Worm (Caenorhabditis elegans): Measurements from ENCODE around the gene fbxa-192.

Gene fbxa-192

DNA sequence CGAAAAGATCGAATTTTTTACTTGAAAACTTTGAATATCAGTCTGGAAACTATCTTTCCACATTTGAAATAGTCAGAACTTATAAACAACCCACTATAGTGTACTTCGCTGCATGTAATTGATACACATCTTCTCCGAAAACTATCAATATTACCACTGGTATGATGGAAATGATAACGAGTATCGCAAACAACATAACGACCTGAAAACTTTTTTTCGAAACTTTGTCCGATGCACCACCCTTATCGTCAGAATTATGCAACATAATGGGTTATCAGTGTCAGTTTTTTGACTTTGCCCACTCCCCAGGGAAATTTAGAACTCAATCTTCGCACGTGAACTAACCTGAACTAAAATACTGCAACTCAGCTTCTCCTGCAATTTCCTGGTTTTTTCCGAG, 11.9 kb upstream of the fbxa-192 start (continued):
- no peak for TF ChIP-seq D1046.2 (GFP tag; IDR thresholded peaks at IDR 0.05)

DNA sequence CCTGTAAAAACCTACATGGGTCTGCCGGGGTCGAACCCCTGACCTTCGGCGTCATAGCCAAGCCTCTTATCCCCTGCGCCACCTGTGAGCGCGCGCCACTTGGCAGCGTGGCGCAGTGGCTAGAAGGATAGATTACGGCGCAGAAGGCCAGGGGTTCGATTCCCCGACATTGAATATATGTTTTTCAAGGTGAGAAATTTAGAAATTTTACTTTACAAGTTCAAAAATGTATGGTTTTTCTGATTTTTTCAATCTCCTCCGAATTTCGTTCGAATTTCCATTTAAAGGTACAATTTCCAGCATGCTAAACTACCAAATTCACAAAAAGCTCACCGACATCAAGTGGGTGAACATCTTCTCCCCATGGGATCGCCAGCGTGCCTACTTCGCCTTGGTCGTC, 9.7 kb upstream of the fbxa-192 start, which contains the start of gene dgat-2:
TSS of gene dgat-2 (plus strand) at position 301 of the 400 bp plus-strand sequence.
- TF ChIP-seq set-16 (GFP tag; IDR thresholded peaks at IDR 0.05) (peak; percentile 66), daf-19 (GFP tag; conservative IDR thresholded peaks at IDR 0.05) (no peak), aha-1 (tag) (peak; percentile 19)

DNA sequence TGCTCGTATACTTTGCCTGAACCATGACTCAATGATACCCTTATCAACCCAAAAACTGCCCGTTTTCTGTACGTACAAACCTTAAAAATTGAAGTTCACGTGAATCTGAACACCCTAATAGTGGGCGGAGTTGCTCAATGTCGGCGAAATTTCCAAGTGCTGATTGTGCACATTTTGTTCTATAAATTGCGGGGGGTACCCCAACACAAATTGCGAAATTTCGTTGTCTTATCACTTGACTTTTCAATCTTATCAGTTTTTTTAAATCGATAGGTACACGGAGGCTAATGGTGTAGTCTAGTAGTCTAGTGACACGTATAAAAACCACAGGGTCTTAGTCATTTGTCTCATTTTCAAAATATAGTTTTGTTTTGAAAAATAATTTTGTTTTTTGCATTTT, 8.9 kb upstream of the fbxa-192 start, which contains the start of gene fbxa-108:
TSS of gene fbxa-108 (minus strand) at position 158 of the 400 bp plus-strand sequence.
- TF ChIP-seq unc-39 (tag; optimal IDR thresholded peaks at IDR 0.05), result no peak
- no peak for TF ChIP-seq daf-12 (tag; optimal IDR thresholded peaks at IDR 0.05)
- peak; percentile 97 for TF ChIP-seq pqm-1 (tag; optimal IDR thresholded peaks at IDR 0.05)
- TF ChIP-seq dmd-6 (GFP tag; IDR thresholded peaks at IDR 0.05), result peak; percentile 97
- no peak for TF ChIP-seq fkh-10 (GFP tag; optimal IDR thresholded peaks at IDR 0.05)
- no peak for TF ChIP-seq aly-2 (tag; optimal IDR thresholded peaks at IDR 0.05)
- TF ChIP-seq lin-39 (tag; optimal IDR thresholded peaks at IDR 0.05), result no peak
- TF ChIP-seq jun-1 (tag; optimal IDR thresholded peaks at IDR 0.05), result peak; percentile 47
- TF ChIP-seq aha-1 (tag), result peak; percentile 94
- TF ChIP-seq Y105C5A.15 (GFP tag; IDR thresholded peaks at IDR 0.05), result no peak
- TF ChIP-seq lir-3 (tag; optimal IDR thresholded peaks at IDR 0.05), result no peak
- peak; percentile 56 for TF ChIP-seq mep-1 (tag; optimal IDR thresholded peaks at IDR 0.05)
- peak in 1 of 2 experiments; percentile 32 for TF ChIP-seq mdl-1 (tag; optimal IDR thresholded peaks at IDR 0.05)
- peak; percentile 16 for TF ChIP-seq lin-13 (GFP tag; optimal IDR thresholded peaks at IDR 0.05)
- TF ChIP-seq duxl-1 (tag; optimal IDR thresholded peaks at IDR 0.05; ENCODE audit: poor library complexity), result no peak
- TF ChIP-seq tag-97 (GFP tag; IDR thresholded peaks at IDR 0.05), result no peak
- no peak for TF ChIP-seq snpc-4 (tag; optimal IDR thresholded peaks at IDR 0.05)
- TF ChIP-seq F44E2.7 (GFP tag; IDR thresholded peaks at IDR 0.05), result no peak
- no peak for TF ChIP-seq daf-19 (GFP tag; conservative IDR thresholded peaks at IDR 0.05)
- TF ChIP-seq pha-4 (GFP tag; IDR thresholded peaks at IDR 0.05), result no peak; the same call in 1 of the 2 replicates
- TF ChIP-seq pha-4 (tag; optimal IDR thresholded peaks at IDR 0.05), result no peak
- TF ChIP-seq hmg-1.1 (GFP tag; IDR thresholded peaks at IDR 0.05), result no peak
- TF ChIP-seq snpc-1.2 (GFP tag; IDR thresholded peaks at IDR 0.05), result no peak
- peak; percentile 94 for TF ChIP-seq nhr-28 (tag; optimal IDR thresholded peaks at IDR 0.05)
- TF ChIP-seq T26A8.4 (GFP tag; IDR thresholded peaks at IDR 0.05), result no peak
- TF ChIP-seq dmd-8 (GFP tag; IDR thresholded peaks at IDR 0.05), result no peak
- peak; percentile 78 for TF ChIP-seq nhr-102 (tag; optimal IDR thresholded peaks at IDR 0.05)
- no peak for TF ChIP-seq ztf-11 (tag; optimal IDR thresholded peaks at IDR 0.05)
- TF ChIP-seq nhr-77 (tag; optimal IDR thresholded peaks at IDR 0.05), result peak; percentile 90
- TF ChIP-seq madf-5 (GFP tag; IDR thresholded peaks at IDR 0.05), result no peak
- TF ChIP-seq zip-11 (GFP tag; IDR thresholded peaks at IDR 0.05), result no peak
- no peak for TF ChIP-seq nhr-42 (GFP tag; IDR thresholded peaks at IDR 0.05)
- TF ChIP-seq mes-2 (tag; optimal IDR thresholded peaks at IDR 0.05; ENCODE audit: poor library complexity, severe bottlenecking), result peak; percentile 43
- no peak for TF ChIP-seq F49E8.2 (tag; optimal IDR thresholded peaks at IDR 0.05; ENCODE audit: borderline replicate concordance)
- no peak for TF ChIP-seq nhr-41 (GFP tag; IDR thresholded peaks at IDR 0.05)
- TF ChIP-seq lsy-2 (tag; optimal IDR thresholded peaks at IDR 0.05), result peak in 1 of 2 experiments; percentile 44
- no peak for TF ChIP-seq vab-7 (GFP tag; IDR thresholded peaks at IDR 0.05)
- TF ChIP-seq nhr-10 (tag; optimal IDR thresholded peaks at IDR 0.05), result peak; percentile 48
- peak; percentile 93 for TF ChIP-seq dve-1 (tag; optimal IDR thresholded peaks at IDR 0.05; ENCODE audit: insufficient read depth)
- TF ChIP-seq dpl-1 (GFP tag; optimal IDR thresholded peaks at IDR 0.05), result no peak
- TF ChIP-seq hlh-30 (tag; optimal IDR thresholded peaks at IDR 0.05; ENCODE audit: insufficient read depth), result peak; percentile 46
- TF ChIP-seq lin-1 (GFP tag; IDR thresholded peaks at IDR 0.05), result peak; percentile 75
- peak in 1 of 2 experiments; percentile 64 for TF ChIP-seq daf-16 (GFP tag; optimal IDR thresholded peaks at IDR 0.05)
- TF ChIP-seq daf-16 (tag; optimal IDR thresholded peaks at IDR 0.05), result peak; percentile 96
- no peak for TF ChIP-seq F26F4.8 (GFP tag; conservative IDR thresholded peaks at IDR 0.05)
- peak; percentile 21 for TF ChIP-seq mxl-3 (GFP tag; optimal IDR thresholded peaks at IDR 0.05)
- TF ChIP-seq egl-43 (GFP tag; IDR thresholded peaks at IDR 0.05), result no peak
